Worm (Caenorhabditis elegans) whole organism, young adult: ENCODE results near the gene F29G9.1.

Source experiments
- B0019.2 ChIP-seq: fragments of 200-800 bp; sonication (Bioruptor generic); conservative IDR thresholded peaks from 2 replicates; pipeline ENCODE4 v1.3.6; 2022; ENCODE audit warnings: missing genetic modification reagents, missing genetic modification characterization, missing compliant biosample characterization
- C06A6.2 ChIP-seq: fragments of 200-800 bp; sonication (Bioruptor generic); conservative IDR thresholded peaks from 2 replicates; pipeline ENCODE4 v1.3.6; 2022; ENCODE audit warnings: missing genetic modification characterization, missing compliant biosample characterization
- C17E4.6 ChIP-seq: fragments of 200-800 bp; sonication (Bioruptor generic); IDR thresholded peaks from 2 replicates; pipeline ENCODE4 v1.3.6; 2022; ENCODE audit warnings: missing genetic modification reagents, missing genetic modification characterization, missing compliant biosample characterization
- F10E7.11 ChIP-seq: sonication (generic microtip); optimal IDR thresholded peaks from 2 replicates; lab custom pipeline; 2017; ENCODE audit warnings: mild to moderate bottlenecking, missing genetic modification characterization, moderate library complexity, missing compliant biosample characterization
- F33H1.4 ChIP-seq: fragments of 200-800 bp; sonication (Bioruptor generic); IDR thresholded peaks from 2 replicates; pipeline ENCODE4 v1.3.6; 2022; ENCODE audit warnings: missing genetic modification reagents, missing genetic modification characterization, missing compliant biosample characterization
- F39B2.1 ChIP-seq: fragments of 200-800 bp; sonication (Bioruptor generic); IDR thresholded peaks from 2 replicates; pipeline ENCODE4 v1.3.6; 2022; ENCODE audit warnings: missing genetic modification reagents, missing genetic modification characterization, missing compliant biosample characterization
- F49E8.2 ChIP-seq: sonication (generic microtip); optimal IDR thresholded peaks from 3 replicates; lab custom pipeline; 2017; ENCODE audit warnings: missing genetic modification characterization, mild to moderate bottlenecking, missing compliant biosample characterization, antibody characterized with exemption, moderate library complexity; ENCODE audit not compliant: insufficient read depth
- K11D2.4 ChIP-seq: fragments of 200-800 bp; sonication (Bioruptor generic); IDR thresholded peaks from 2 replicates; pipeline ENCODE4 v1.3.6; 2022; ENCODE audit warnings: missing genetic modification reagents, missing genetic modification characterization, missing compliant biosample characterization
- K12H6.12 ChIP-seq: fragments of 200-800 bp; sonication (Bioruptor generic); optimal IDR thresholded peaks from 2 replicates; lab custom pipeline; 2018; ENCODE audit warnings: mild to moderate bottlenecking, missing genetic modification characterization, missing compliant biosample characterization
- Y56A3A.18 ChIP-seq: fragments of 200-800 bp; sonication (Bioruptor generic); IDR thresholded peaks from 2 replicates; pipeline ENCODE4 v1.3.6; 2022; ENCODE audit warnings: missing genetic modification reagents, missing genetic modification characterization, missing compliant biosample characterization
- ZK185.1 ChIP-seq: sonication (generic microtip); optimal IDR thresholded peaks from 2 replicates; lab custom pipeline; 2016; ENCODE audit warnings: mild to moderate bottlenecking, missing genetic modification characterization, missing compliant biosample characterization; ENCODE audit not compliant: poor library complexity, severe bottlenecking
- athp-1 ChIP-seq: sonication (generic microtip); optimal IDR thresholded peaks from 2 replicates; lab custom pipeline; 2017; ENCODE audit warnings: mild to moderate bottlenecking, missing genetic modification characterization, missing compliant biosample characterization
- attf-3 ChIP-seq: fragments of 200-800 bp; sonication (Bioruptor generic); conservative IDR thresholded peaks from 2 replicates; pipeline ENCODE4 v1.3.6; 2022; ENCODE audit warnings: missing genetic modification reagents, missing genetic modification characterization, missing compliant biosample characterization
- bed-1 ChIP-seq: fragments of 200-800 bp; sonication (Bioruptor generic); IDR thresholded peaks from 2 replicates; pipeline ENCODE4 v1.3.6; 2022; ENCODE audit warnings: missing genetic modification reagents, missing genetic modification characterization, missing compliant biosample characterization
- ceh-27 ChIP-seq: fragments of 200-800 bp; sonication (Bioruptor generic); optimal IDR thresholded peaks from 2 replicates; lab custom pipeline; 2018; ENCODE audit warnings: mild to moderate bottlenecking, missing genetic modification characterization, moderate library complexity, missing compliant biosample characterization
- ceh-40 ChIP-seq: fragments of 200-800 bp; sonication (Bioruptor generic); IDR thresholded peaks from 2 replicates; pipeline ENCODE4 v1.3.6; 2022; ENCODE audit warnings: missing genetic modification characterization, missing compliant biosample characterization
- ceh-58 ChIP-seq: fragments of 200-800 bp; sonication (Bioruptor generic); IDR thresholded peaks from 2 replicates; pipeline ENCODE4 v1.3.6; 2022; ENCODE audit warnings: missing genetic modification characterization, missing compliant biosample characterization
- ceh-91 ChIP-seq: fragments of 200-800 bp; sonication (Bioruptor generic); IDR thresholded peaks from 2 replicates; pipeline ENCODE4 v1.3.6; 2022; ENCODE audit warnings: missing genetic modification reagents, missing genetic modification characterization, missing compliant biosample characterization
- dpff-1 ChIP-seq: sonication (generic microtip); optimal IDR thresholded peaks from 2 replicates; lab custom pipeline; 2017; ENCODE audit warnings: mild to moderate bottlenecking, missing genetic modification characterization, missing compliant biosample characterization
- dpl-1 ChIP-seq: fragments of 150-350 bp; optimal IDR thresholded peaks from 2 replicates; lab custom pipeline; 2014; ENCODE audit warnings: missing biosample characterization, missing genetic modification reagents, missing genetic modification characterization
- ets-4 ChIP-seq: fragments of 200-800 bp; sonication (Bioruptor generic); optimal IDR thresholded peaks from 2 replicates; lab custom pipeline; 2018; ENCODE audit warnings: mild to moderate bottlenecking, missing genetic modification characterization, missing compliant biosample characterization
- fkh-3 ChIP-seq: sonication (generic microtip); optimal IDR thresholded peaks from 2 replicates; lab custom pipeline; 2016; ENCODE audit warnings: mild to moderate bottlenecking, missing genetic modification characterization, missing compliant biosample characterization
- hlh-12 ChIP-seq: sonication (generic microtip); optimal IDR thresholded peaks from 2 replicates; lab custom pipeline; 2016; ENCODE audit warnings: missing genetic modification characterization, missing compliant biosample characterization
- hlh-26 ChIP-seq: fragments of 200-800 bp; sonication (Bioruptor generic); conservative IDR thresholded peaks from 2 replicates; pipeline ENCODE4 v1.3.6; 2022; ENCODE audit warnings: missing genetic modification reagents, missing genetic modification characterization, missing compliant biosample characterization
- hrde-1 ChIP-seq: sonication (generic microtip); optimal IDR thresholded peaks from 2 replicates; lab custom pipeline; 2016; ENCODE audit warnings: missing genetic modification characterization, mild to moderate bottlenecking, missing compliant biosample characterization, moderate library complexity, missing genotype, missing genetic modification reagents, borderline replicate concordance
- lag-1 ChIP-seq: fragments of 200-800 bp; sonication (Bioruptor generic); IDR thresholded peaks from 2 replicates; pipeline ENCODE4 v1.3.6; 2022; ENCODE audit warnings: missing genetic modification reagents, missing genetic modification characterization, missing compliant biosample characterization
- lin-26 ChIP-seq: fragments of 200-800 bp; sonication (Bioruptor generic); IDR thresholded peaks from 2 replicates; pipeline ENCODE4 v1.3.6; 2022; ENCODE audit warnings: missing genetic modification reagents, missing genetic modification characterization, missing compliant biosample characterization
- lin-35 ChIP-seq, 3 experiments: fragments of 150-350 bp in 2 of 3; sonication (generic microtip) in 1 of 3; optimal IDR thresholded peaks; 2 replicates each; lab custom pipeline; 2014 to 2018; ENCODE audit warnings: missing biosample characterization in 3 of 3, missing genetic modification characterization in 3 of 3, missing genetic modification reagents in 3 of 3
- lin-54 ChIP-seq: fragments of 200-800 bp; sonication (Bioruptor generic); optimal IDR thresholded peaks from 2 replicates; lab custom pipeline; 2018; ENCODE audit warnings: mild to moderate bottlenecking, missing genetic modification characterization, missing compliant biosample characterization
- lir-1 ChIP-seq: fragments of 200-800 bp; sonication (Bioruptor generic); conservative IDR thresholded peaks from 2 replicates; pipeline ENCODE4 v1.3.6; 2022; ENCODE audit warnings: missing genetic modification reagents, missing genetic modification characterization, missing compliant biosample characterization
- lsl-1 ChIP-seq: fragments of 200-800 bp; sonication (Bioruptor generic); optimal IDR thresholded peaks from 2 replicates; lab custom pipeline; 2018; ENCODE audit warnings: mild to moderate bottlenecking, missing genetic modification characterization, moderate library complexity, missing compliant biosample characterization
- madf-8 ChIP-seq: fragments of 200-800 bp; sonication (Bioruptor generic); conservative IDR thresholded peaks from 2 replicates; pipeline ENCODE4 v1.3.6; 2022; ENCODE audit warnings: missing genetic modification reagents, missing genetic modification characterization, missing compliant biosample characterization
- mes-4 ChIP-seq: sonication (generic microtip); optimal IDR thresholded peaks from 2 replicates; lab custom pipeline; 2016; ENCODE audit warnings: missing genotype, missing genetic modification characterization, missing compliant biosample characterization
- nfya-2 ChIP-seq: fragments of 200-800 bp; sonication (Bioruptor generic); IDR thresholded peaks from 2 replicates; pipeline ENCODE4 v1.3.6; 2022; ENCODE audit warnings: missing genetic modification reagents, missing genetic modification characterization, missing compliant biosample characterization
- nfyb-1 ChIP-seq: fragments of 200-800 bp; sonication (Bioruptor generic); IDR thresholded peaks from 2 replicates; pipeline ENCODE4 v1.3.6; 2022; ENCODE audit warnings: missing genetic modification reagents, missing genetic modification characterization, missing compliant biosample characterization
- nhr-120 ChIP-seq: fragments of 200-800 bp; sonication (Bioruptor generic); IDR thresholded peaks from 2 replicates; pipeline ENCODE4 v1.3.6; 2022; ENCODE audit warnings: missing genetic modification characterization, missing compliant biosample characterization
- nhr-80 ChIP-seq: sonication (generic microtip); optimal IDR thresholded peaks from 2 replicates; lab custom pipeline; 2016; ENCODE audit warnings: missing genetic modification characterization, missing compliant biosample characterization
- pbrm-1 ChIP-seq: fragments of 200-800 bp; sonication (Bioruptor generic); IDR thresholded peaks from 2 replicates; pipeline ENCODE4 v1.3.6; 2022; ENCODE audit warnings: missing genetic modification reagents, missing genetic modification characterization, missing compliant biosample characterization
- snpc-4 ChIP-seq, 5 experiments: fragments of 150-350 bp in 1 of 5; sonication (generic microtip) in 4 of 5; optimal IDR thresholded peaks; 2 replicates each; lab custom pipeline; 2014 to 2018; ENCODE audit warnings: missing genetic modification characterization in 5 of 5, missing biosample characterization in 3 of 5, antibody characterized with exemption in 2 of 5, mild to moderate bottlenecking in 2 of 5, missing compliant biosample characterization in 2 of 5, missing genotype in 2 of 5, moderate library complexity in 2 of 5, missing genetic modification reagents in 1 of 5
- tlf-1 ChIP-seq: fragments of 200-800 bp; sonication (Bioruptor generic); optimal IDR thresholded peaks from 2 replicates; lab custom pipeline; 2018; ENCODE audit warnings: mild to moderate bottlenecking, missing genetic modification characterization, missing compliant biosample characterization
- unc-130 ChIP-seq: sonication (generic microtip); optimal IDR thresholded peaks from 2 replicates; lab custom pipeline; 2016; ENCODE audit warnings: missing genetic modification reagents, missing genetic modification characterization, missing compliant biosample characterization
- xnd-1 ChIP-seq: sonication (generic microtip); optimal IDR thresholded peaks from 2 replicates; lab custom pipeline; 2016; ENCODE audit warnings: missing genotype, missing genetic modification reagents, missing genetic modification characterization, missing compliant biosample characterization
- ztf-18 ChIP-seq: sonication (generic microtip); optimal IDR thresholded peaks from 2 replicates; lab custom pipeline; 2016; ENCODE audit warnings: missing genotype, mild to moderate bottlenecking, missing genetic modification characterization, missing compliant biosample characterization
- ztf-26 ChIP-seq: sonication (generic microtip); optimal IDR thresholded peaks from 2 replicates; lab custom pipeline; 2017; ENCODE audit warnings: missing genetic modification characterization, missing compliant biosample characterization
- ztf-3 ChIP-seq: fragments of 200-800 bp; sonication (Bioruptor generic); optimal IDR thresholded peaks from 2 replicates; lab custom pipeline; 2018; ENCODE audit warnings: mild to moderate bottlenecking, missing genetic modification characterization, missing compliant biosample characterization
- ztf-6 ChIP-seq: fragments of 200-800 bp; sonication (Bioruptor generic); IDR thresholded peaks from 2 replicates; pipeline ENCODE4 v1.3.6; 2022; ENCODE audit warnings: missing genetic modification reagents, missing genetic modification characterization, missing compliant biosample characterization

The F29G9.1 gene

ce11 chrV:6043275-6044271, 4.7 kb downstream of the F29G9.1 start, which contains the start of gene cpi-2:
cpi-2 (plus strand) TSS chrV:6044062.
- TF ChIP-seq nfya-2 (GFP tag; lab: Robert Waterston, UW) (no peak), madf-8 (no peak), hlh-12 (tag; lab: Kevin White, UChicago) (no peak), ZK185.1 (tag; lab: Kevin White, UChicago) (no peak), pbrm-1 (GFP tag; lab: Robert Waterston, UW) (0 out of 2 replicates have a peak, but pooled peaks have one; percentile 26), K11D2.4 (no peak), xnd-1 (tag; lab: Kevin White, UChicago) (no peak), mes-4 (tag; lab: Kevin White, UChicago) (no peak), nhr-80 (no peak), C06A6.2 (GFP tag; lab: Robert Waterston, UW) (no peak), dpff-1 (tag; lab: Kevin White, UChicago) (no peak), ztf-26 (no peak), unc-130 (no peak), athp-1 (tag; lab: Kevin White, UChicago) (no peak), lir-1 (GFP tag; lab: Robert Waterston, UW) (no peak), tlf-1 (GFP tag; lab: Kevin White, UChicago) (no peak), snpc-4 (GFP tag; optimal IDR thresholded peaks at IDR 0.05; lab: Kevin White, UChicago) (no peak), snpc-4 (tag; optimal IDR thresholded peaks at IDR 0.05; lab: Kevin White, UChicago) (peak in 2 of 4 experiments; percentile 8 to 10), Y56A3A.18 (no peak), ceh-58 (no peak), F10E7.11 (tag; lab: Kevin White, UChicago) (no peak), dpl-1 (GFP tag; lab: Kevin White, UChicago) (peak; percentile 57), hrde-1 (tag; lab: Kevin White, UChicago) (no peak), ceh-40 (no peak), C17E4.6 (GFP tag; lab: Robert Waterston, UW) (no peak), nfyb-1 (GFP tag; lab: Robert Waterston, UW) (peak; percentile 38; the same call in 1 of the 2 replicates), nhr-120 (no peak), B0019.2 (GFP tag; lab: Robert Waterston, UW) (no peak), bed-1 (GFP tag; lab: Robert Waterston, UW) (no peak), lin-35 (GFP tag; optimal IDR thresholded peaks at IDR 0.05; lab: Kevin White, UChicago) (peak in 1 of 3 experiments; percentile 59), lsl-1 (GFP tag; lab: Kevin White, UChicago) (no peak), ceh-27 (GFP tag; lab: Kevin White, UChicago) (peak; percentile 8), F39B2.1 (no peak), hlh-26 (GFP tag; lab: Robert Waterston, UW) (no peak), ztf-3 (GFP tag; lab: Kevin White, UChicago) (no peak), ztf-18 (tag; lab: Kevin White, UChicago) (no peak), ceh-91 (GFP tag; lab: Robert Waterston, UW) (no peak), ets-4 (GFP tag; lab: Kevin White, UChicago) (no peak), F33H1.4 (GFP tag; lab: Robert Waterston, UW) (no peak), lag-1 (GFP tag; lab: Robert Waterston, UW) (no peak), F49E8.2 (no peak), ztf-6 (GFP tag; lab: Robert Waterston, UW) (no peak), fkh-3 (no peak), lin-26 (GFP tag; lab: Robert Waterston, UW) (no peak), K12H6.12 (peak; percentile 60), attf-3 (GFP tag; lab: Robert Waterston, UW) (no peak), lin-54 (GFP tag; lab: Kevin White, UChicago) (peak; percentile 72)
